Fruit fly (Drosophila melanogaster) whole organism, embryonic: ENCODE data around the gene Spc105R.
A peak's percentile ranks its signal among the peaks of the same experiment; 100 is the strongest.

ENCODE experiments used
- Abd-B ChIP-seq: fragments of 200-800 bp; sonication (Bioruptor generic); optimal IDR thresholded peaks from 2 replicates; lab custom pipeline; 2018; ENCODE audit warnings: missing biosample characterization, mild to moderate bottlenecking, missing genetic modification characterization, moderate library complexity
- Atf-2 ChIP-seq: fragments of 200-800 bp; sonication (Bioruptor generic); optimal IDR thresholded peaks from 2 replicates; lab custom pipeline; 2016; ENCODE audit warnings: missing biosample characterization, missing genetic modification characterization
- BEAF-32 ChIP-seq: fragments of 200-800 bp; sonication (Bioruptor generic); optimal IDR thresholded peaks from 3 replicates; lab custom pipeline; 2017; ENCODE audit warnings: missing biosample characterization, missing genetic modification characterization, mild to moderate bottlenecking, moderate library complexity, missing genetic modification reagents
- CG10274 ChIP-seq: fragments of 200-800 bp; sonication (Bioruptor generic); optimal IDR thresholded peaks from 3 replicates; lab custom pipeline; 2017; ENCODE audit warnings: missing biosample characterization, mild to moderate bottlenecking, missing genetic modification characterization
- CG11093 ChIP-seq: fragments of 200-800 bp; sonication (Bioruptor generic); IDR thresholded peaks from 3 replicates; pipeline ENCODE4 v1.3.6; 2022; ENCODE audit warnings: missing biosample characterization, missing genetic modification characterization
- CG11560 ChIP-seq: fragments of 200-800 bp; sonication (Bioruptor generic); IDR thresholded peaks from 3 replicates; pipeline ENCODE4 v1.3.6; 2022; ENCODE audit warnings: missing biosample characterization, missing genetic modification characterization
- CG12942 ChIP-seq: fragments of 200-800 bp; sonication (Bioruptor generic); optimal IDR thresholded peaks from 3 replicates; lab custom pipeline; 2016; ENCODE audit warnings: missing biosample characterization, missing genetic modification characterization
- CG13775 ChIP-seq: fragments of 200-800 bp; sonication (Bioruptor generic); optimal IDR thresholded peaks from 3 replicates; lab custom pipeline; 2017; ENCODE audit warnings: missing biosample characterization, mild to moderate bottlenecking, missing genetic modification characterization
- CG14014 ChIP-seq: fragments of 200-800 bp; sonication (Bioruptor generic); IDR thresholded peaks from 2 replicates; pipeline ENCODE4 v1.3.6; 2022; ENCODE audit warnings: missing biosample characterization, missing genetic modification characterization
- CG15269 ChIP-seq: fragments of 200-800 bp; sonication (Bioruptor generic); optimal IDR thresholded peaks from 2 replicates; lab custom pipeline; 2018; ENCODE audit warnings: missing biosample characterization, mild to moderate bottlenecking, missing genetic modification characterization, moderate library complexity
- CG15601 ChIP-seq: fragments of 200-800 bp; sonication (Bioruptor generic); optimal IDR thresholded peaks from 3 replicates; lab custom pipeline; 2019; ENCODE audit warnings: missing biosample characterization, mild to moderate bottlenecking, missing genetic modification characterization, moderate library complexity
- CG16863 ChIP-seq: fragments of 200-800 bp; sonication (Bioruptor generic); optimal IDR thresholded peaks from 3 replicates; lab custom pipeline; 2016; ENCODE audit warnings: missing biosample characterization, missing genetic modification characterization
- CG17328 ChIP-seq: fragments of 200-800 bp; sonication (Bioruptor generic); IDR thresholded peaks from 2 replicates; pipeline ENCODE4 v1.3.6; 2022; ENCODE audit warnings: missing biosample characterization, missing genetic modification characterization
- CG18262 ChIP-seq: fragments of 200-800 bp; optimal IDR thresholded peaks from 3 replicates; lab custom pipeline; 2019; ENCODE audit warnings: missing biosample characterization, mild to moderate bottlenecking, missing genetic modification characterization, moderate library complexity
- CG2129 ChIP-seq: fragments of 200-800 bp; sonication (Bioruptor generic); IDR thresholded peaks from 2 replicates; pipeline ENCODE4 v1.3.6; 2022; ENCODE audit warnings: missing biosample characterization, missing genetic modification characterization; ENCODE audit not compliant: partially characterized antibody
- CG6175 ChIP-seq: fragments of 200-800 bp; sonication (Bioruptor generic); IDR thresholded peaks from 3 replicates; pipeline ENCODE4 v1.3.6; 2022; ENCODE audit warnings: missing biosample characterization, missing genetic modification characterization
- CG6689 ChIP-seq: fragments of 200-800 bp; sonication (Bioruptor generic); IDR thresholded peaks from 2 replicates; pipeline ENCODE4 v1.3.6; 2022; ENCODE audit warnings: missing biosample characterization, missing genetic modification characterization
- CG6854 ChIP-seq: fragments of 200-800 bp; sonication (Bioruptor generic); optimal IDR thresholded peaks from 3 replicates; lab custom pipeline; 2017; ENCODE audit warnings: missing biosample characterization, mild to moderate bottlenecking, missing genetic modification characterization
- CG7357 ChIP-seq: fragments of 200-800 bp; sonication (Bioruptor generic); IDR thresholded peaks from 3 replicates; pipeline ENCODE4 v1.3.6; 2022; ENCODE audit warnings: missing biosample characterization, missing genetic modification characterization
- Dad ChIP-seq: fragments of 200-800 bp; sonication (Bioruptor generic); optimal IDR thresholded peaks from 3 replicates; lab custom pipeline; 2016; ENCODE audit warnings: missing biosample characterization, missing genetic modification characterization
- Dref ChIP-seq: fragments of 200-800 bp; sonication (Bioruptor generic); IDR thresholded peaks from 2 replicates; pipeline ENCODE4 v1.3.6; 2022; ENCODE audit warnings: missing biosample characterization, missing genetic modification characterization
- Fer1 ChIP-seq: fragments of 200-800 bp; sonication (Bioruptor generic); optimal IDR thresholded peaks from 2 replicates; lab custom pipeline; 2017; ENCODE audit warnings: missing biosample characterization, mild to moderate bottlenecking, missing genetic modification characterization
- HHEX ChIP-seq: fragments of 200-800 bp; sonication (Bioruptor generic); optimal IDR thresholded peaks from 3 replicates; lab custom pipeline; 2017; ENCODE audit warnings: missing biosample characterization, mild to moderate bottlenecking, missing genetic modification characterization, missing genetic modification reagents
- Hmr ChIP-seq: fragments of 200-800 bp; sonication (Bioruptor generic); optimal IDR thresholded peaks from 3 replicates; lab custom pipeline; 2017; ENCODE audit warnings: mild to moderate bottlenecking, missing biosample characterization, missing genetic modification reagents, missing genetic modification characterization
- Med ChIP-seq: fragments of 200-800 bp; sonication (Bioruptor generic); peaks from one replicate; lab custom pipeline; 2016; ENCODE audit warnings: missing biosample characterization, missing genetic modification characterization, mild to moderate bottlenecking, inconsistent platforms, moderate library complexity
- Scr ChIP-seq: fragments of 200-800 bp; sonication (Bioruptor generic); IDR thresholded peaks from 2 replicates; pipeline ENCODE4 v1.3.6; 2022; ENCODE audit warnings: missing biosample characterization, missing genetic modification characterization; ENCODE audit not compliant: partially characterized antibody
- Side ChIP-seq: fragments of 200-800 bp; sonication (Bioruptor generic); optimal IDR thresholded peaks from 2 replicates; lab custom pipeline; 2016; ENCODE audit warnings: missing biosample characterization, missing genetic modification characterization
- Xbp1 ChIP-seq: fragments of 200-800 bp; sonication (Bioruptor generic); optimal IDR thresholded peaks from 3 replicates; lab custom pipeline; 2016; ENCODE audit warnings: missing biosample characterization, mild to moderate bottlenecking, missing genetic modification characterization
- ase ChIP-seq: fragments of 200-800 bp; sonication (Bioruptor generic); IDR thresholded peaks from 3 replicates; pipeline ENCODE4 v1.3.6; 2022; ENCODE audit warnings: missing biosample characterization, missing genetic modification characterization
- cg ChIP-seq: fragments of 200-800 bp; sonication (Bioruptor generic); optimal IDR thresholded peaks from 3 replicates; lab custom pipeline; 2019; ENCODE audit warnings: missing biosample characterization, mild to moderate bottlenecking, missing genetic modification characterization, moderate library complexity
- croc ChIP-seq: fragments of 200-800 bp; sonication (Bioruptor generic); conservative IDR thresholded peaks from 3 replicates; pipeline ENCODE4 v1.3.6; 2022; ENCODE audit warnings: missing biosample characterization, missing genetic modification characterization
- danr ChIP-seq: fragments of 200-800 bp; sonication (Bioruptor generic); IDR thresholded peaks from 2 replicates; pipeline ENCODE4 v1.3.6; 2022; ENCODE audit warnings: missing biosample characterization, missing genetic modification characterization
- disco-r ChIP-seq: fragments of 200-800 bp; sonication (Bioruptor generic); optimal IDR thresholded peaks from 2 replicates; lab custom pipeline; 2016; ENCODE audit warnings: missing biosample characterization, missing genetic modification characterization
- fd64A ChIP-seq: fragments of 200-800 bp; sonication (Bioruptor generic); optimal IDR thresholded peaks from 3 replicates; lab custom pipeline; 2018; ENCODE audit warnings: missing biosample characterization, mild to moderate bottlenecking, missing genetic modification characterization
- hbn ChIP-seq: fragments of 200-800 bp; sonication (Bioruptor generic); IDR thresholded peaks from 2 replicates; pipeline ENCODE4 v1.3.6; 2022; ENCODE audit warnings: missing biosample characterization, missing genetic modification characterization; ENCODE audit not compliant: partially characterized antibody
- inv ChIP-seq: fragments of 200-800 bp; sonication (Bioruptor generic); IDR thresholded peaks from 2 replicates; pipeline ENCODE4 v1.3.6; 2022; ENCODE audit warnings: missing biosample characterization, missing genetic modification characterization; ENCODE audit not compliant: partially characterized antibody
- lilli ChIP-seq: fragments of 200-800 bp; sonication (Bioruptor generic); optimal IDR thresholded peaks from 3 replicates; lab custom pipeline; 2016; ENCODE audit warnings: missing biosample characterization, missing genetic modification characterization
- lola ChIP-seq, 3 experiments: fragments of >200 bp in 2 of 3; fragments of 200-800 bp in 1 of 3; sonication (Bioruptor generic) in 1 of 3; optimal IDR thresholded peaks; 2 replicates each; lab custom pipeline; 2017 to 2019; ENCODE audit warnings: missing biosample characterization in 3 of 3, missing genetic modification characterization in 3 of 3, mild to moderate bottlenecking in 1 of 3, moderate library complexity in 1 of 3
- lov ChIP-seq, 2 experiments: fragments of 200-800 bp in 1 of 2; fragments of >200 bp in 1 of 2; sonication (Bioruptor generic) in 1 of 2; IDR thresholded peaks in 1 of 2; optimal IDR thresholded peaks in 1 of 2; 2 replicates in 1 of 2; 3 replicates in 1 of 2; pipeline versions ENCODE4 v1.3.6 to Lab custom; 2017 to 2022; ENCODE audit warnings: missing biosample characterization in 1 of 2, missing genetic modification characterization in 1 of 2
- luna ChIP-seq: fragments of 200-800 bp; sonication (Bioruptor generic); optimal IDR thresholded peaks from 2 replicates; lab custom pipeline; 2016; ENCODE audit warnings: missing biosample characterization, missing genetic modification characterization
- oc ChIP-seq: fragments of 200-800 bp; sonication (Bioruptor generic); optimal IDR thresholded peaks from 2 replicates; lab custom pipeline; 2018; ENCODE audit warnings: missing biosample characterization, mild to moderate bottlenecking, missing genetic modification characterization, moderate library complexity
- peb ChIP-seq: fragments of 200-800 bp; sonication (Bioruptor generic); IDR thresholded peaks from 2 replicates; pipeline ENCODE4 v1.3.6; 2022; ENCODE audit warnings: missing biosample characterization, missing genetic modification characterization
- pzg ChIP-seq: fragments of 200-800 bp; sonication (Bioruptor generic); optimal IDR thresholded peaks from 3 replicates; lab custom pipeline; 2018; ENCODE audit warnings: missing biosample characterization, mild to moderate bottlenecking, missing genetic modification characterization, moderate library complexity
- run ChIP-seq: fragments of 200-800 bp; sonication (Bioruptor generic); optimal IDR thresholded peaks from 3 replicates; lab custom pipeline; 2018; ENCODE audit warnings: missing biosample characterization, mild to moderate bottlenecking, missing genetic modification characterization
- sens-2 ChIP-seq: fragments of 200-800 bp; sonication (Bioruptor generic); IDR thresholded peaks from 2 replicates; pipeline ENCODE4 v1.3.6; 2022; ENCODE audit warnings: missing biosample characterization, missing genetic modification characterization
- sima ChIP-seq: fragments of 200-800 bp; sonication (Bioruptor generic); optimal IDR thresholded peaks from 2 replicates; lab custom pipeline; 2016; ENCODE audit warnings: missing biosample characterization, missing genetic modification characterization
- toy ChIP-seq: fragments of 200-800 bp; sonication (Bioruptor generic); IDR thresholded peaks from 2 replicates; pipeline ENCODE4 v1.3.6; 2022; ENCODE audit warnings: missing biosample characterization, missing genetic modification characterization

Gene Spc105R

DNA sequence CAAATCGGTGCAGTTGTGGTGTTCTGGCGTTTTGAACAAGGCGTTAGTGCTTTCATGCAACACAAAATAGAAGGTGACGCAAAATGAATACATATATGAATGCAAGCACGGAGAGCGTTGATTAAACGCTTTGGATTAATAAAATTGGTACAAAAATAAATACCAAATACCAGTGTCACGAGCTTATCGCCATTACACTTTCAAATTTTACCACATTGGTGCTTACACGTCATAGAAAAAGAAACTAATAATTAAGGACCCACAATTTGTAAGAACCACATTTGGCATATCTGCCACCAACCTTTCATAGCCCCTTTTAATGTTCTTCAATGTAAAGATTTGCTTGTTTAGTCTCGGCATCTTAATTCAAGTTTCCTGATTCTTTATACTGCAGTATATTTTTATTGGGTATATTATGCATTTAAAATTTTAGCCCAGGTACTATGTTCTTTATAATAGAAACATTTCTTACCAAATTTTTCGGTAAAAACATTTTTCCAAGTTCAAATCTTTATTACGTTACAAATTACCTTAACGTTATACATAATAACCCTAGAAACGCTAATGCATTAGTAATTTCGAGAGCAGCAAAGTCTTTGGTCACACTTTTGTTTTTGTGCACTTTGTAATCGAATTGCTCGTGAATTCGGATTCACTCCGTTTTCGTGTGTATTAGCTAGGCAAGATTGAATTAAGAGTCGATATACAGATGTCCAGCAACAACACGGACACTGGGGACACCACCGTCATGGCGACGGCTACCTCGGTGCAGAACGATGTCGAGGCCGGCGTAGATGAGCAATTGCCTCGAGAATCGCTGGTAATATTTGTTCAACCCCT is 21.8 kb upstream of the Spc105R start, which contains the start of the genes Pex16 and Pex14 (continued):
- TF ChIP-seq peb (GFP tag; lab: Robert Waterston, UW), result peak; percentile 24; the same call in 1 of the 2 replicates
- peak; percentile 99 for TF ChIP-seq CG6689 (GFP tag; lab: Robert Waterston, UW)
- peak; percentile 38 for TF ChIP-seq CG10274 (GFP tag; lab: Kevin White, UChicago)
- no peak for TF ChIP-seq oc (tag; lab: Kevin White, UChicago)
- peak; percentile 69; the same call in 2 of the 3 replicates for TF ChIP-seq ase
- TF ChIP-seq Hmr, result no peak
- peak; percentile 48 for TF ChIP-seq disco-r (GFP tag; lab: Kevin White, UChicago)
- peak; percentile 58; the same call in 1 of the 3 replicates for TF ChIP-seq CG6175 (GFP tag; lab: Robert Waterston, UW)
- peak; percentile 76 for TF ChIP-seq CG16863 (GFP tag; lab: Kevin White, UChicago)
- TF ChIP-seq croc (GFP tag; lab: Robert Waterston, UW), result peak; percentile 38; the same call in 1 of the 3 replicates
- peak; percentile 43 for TF ChIP-seq luna (GFP tag; lab: Kevin White, UChicago)
- peak; percentile 31 for TF ChIP-seq HHEX
- TF ChIP-seq sens-2 (GFP tag; lab: Robert Waterston, UW), result no peak
- peak; percentile 85 for TF ChIP-seq lilli (GFP tag; lab: Kevin White, UChicago)
- no peak for TF ChIP-seq CG15601 (tag; lab: Kevin White, UChicago)
- TF ChIP-seq sima (GFP tag; lab: Kevin White, UChicago), result no peak
- peak; percentile 72 for TF ChIP-seq CG17328
- TF ChIP-seq CG2129 (GFP tag; lab: Robert Waterston, UW), result no peak
- no peak for TF ChIP-seq lov (optimal IDR thresholded peaks at IDR 0.05; lab: Kevin White, UChicago)
- TF ChIP-seq lov (GFP tag; IDR thresholded peaks at IDR 0.05; lab: Robert Waterston, UW), result no peak
- TF ChIP-seq Abd-B (GFP tag; lab: Kevin White, UChicago), result peak; percentile 79
- TF ChIP-seq hbn, result no peak
- peak; percentile 67 for TF ChIP-seq CG18262 (tag; lab: Kevin White, UChicago)
- peak; percentile 68 for TF ChIP-seq CG15269 (tag; lab: Kevin White, UChicago)
- TF ChIP-seq Med (GFP tag; lab: Kevin White, UChicago), result peak; percentile 96
- no peak for TF ChIP-seq inv (GFP tag; lab: Robert Waterston, UW)
- no peak for TF ChIP-seq danr
- peak; percentile 68 for TF ChIP-seq Side (GFP tag; lab: Kevin White, UChicago)
- peak; percentile 46; the same call in 1 of the 3 replicates for TF ChIP-seq CG11560 (tag; lab: Robert Waterston, UW)
- peak; percentile 65 for TF ChIP-seq CG12942 (GFP tag; lab: Kevin White, UChicago)
- TF ChIP-seq CG13775, result peak; percentile 75
- TF ChIP-seq run (tag; lab: Kevin White, UChicago), result no peak
- no peak for TF ChIP-seq toy (GFP tag; lab: Robert Waterston, UW)
- peak; percentile 88 for TF ChIP-seq Xbp1 (GFP tag; lab: Kevin White, UChicago)
- TF ChIP-seq Dref (GFP tag; lab: Robert Waterston, UW), result peak; percentile 37
- peak in 1 of 3 experiments; percentile 72 for TF ChIP-seq lola (GFP tag; optimal IDR thresholded peaks at IDR 0.05; lab: Kevin White, UChicago)
- peak; percentile 15 for TF ChIP-seq Fer1 (GFP tag; lab: Kevin White, UChicago)
- TF ChIP-seq Scr (GFP tag; lab: Robert Waterston, UW), result no peak
- TF ChIP-seq CG6854 (GFP tag; lab: Kevin White, UChicago), result no peak
- TF ChIP-seq CG11093 (GFP tag; lab: Robert Waterston, UW), result peak; percentile 45; the same call in 1 of the 3 replicates
- peak; percentile 65 for TF ChIP-seq Dad (GFP tag; lab: Kevin White, UChicago)
- TF ChIP-seq fd64A (GFP tag; lab: Kevin White, UChicago), result no peak
- TF ChIP-seq cg (GFP tag; lab: Kevin White, UChicago), result no peak
- peak; percentile 37 for TF ChIP-seq BEAF-32
- peak; percentile 72 for TF ChIP-seq Atf-2 (GFP tag; lab: Kevin White, UChicago)
- TF ChIP-seq CG14014, result peak; percentile 68
- peak; percentile 56 for TF ChIP-seq pzg (GFP tag; lab: Kevin White, UChicago)
- TF ChIP-seq CG7357 (GFP tag; lab: Robert Waterston, UW), result peak; percentile 40; the same call in 1 of the 3 replicates
